Worm (Caenorhabditis elegans) whole organism, young adult: ENCODE results near the gene secs-1.

Experiments used
- B0336.3 ChIP-seq: fragments of 200-800 bp; sonication (Bioruptor generic); IDR thresholded peaks from 2 replicates; pipeline ENCODE4 v1.3.6; 2022; ENCODE audit warnings: missing genetic modification characterization, missing compliant biosample characterization
- C06A6.2 ChIP-seq: fragments of 200-800 bp; sonication (Bioruptor generic); conservative IDR thresholded peaks from 2 replicates; pipeline ENCODE4 v1.3.6; 2022; ENCODE audit warnings: missing genetic modification characterization, missing compliant biosample characterization
- C17E4.6 ChIP-seq: fragments of 200-800 bp; sonication (Bioruptor generic); IDR thresholded peaks from 2 replicates; pipeline ENCODE4 v1.3.6; 2022; ENCODE audit warnings: missing genetic modification reagents, missing genetic modification characterization, missing compliant biosample characterization
- F22D6.2 ChIP-seq: sonication (generic microtip); optimal IDR thresholded peaks from 2 replicates; lab custom pipeline; 2016; ENCODE audit warnings: mild to moderate bottlenecking, missing genetic modification characterization, missing compliant biosample characterization
- F23B12.7 ChIP-seq: sonication (generic microtip); optimal IDR thresholded peaks from 2 replicates; lab custom pipeline; 2017; ENCODE audit warnings: missing genetic modification characterization, mild to moderate bottlenecking, missing compliant biosample characterization, antibody characterized with exemption, moderate library complexity; ENCODE audit not compliant: insufficient read depth
- F33H1.4 ChIP-seq: fragments of 200-800 bp; sonication (Bioruptor generic); IDR thresholded peaks from 2 replicates; pipeline ENCODE4 v1.3.6; 2022; ENCODE audit warnings: missing genetic modification reagents, missing genetic modification characterization, missing compliant biosample characterization
- F49E8.2 ChIP-seq: sonication (generic microtip); optimal IDR thresholded peaks from 3 replicates; lab custom pipeline; 2017; ENCODE audit warnings: missing genetic modification characterization, mild to moderate bottlenecking, missing compliant biosample characterization, antibody characterized with exemption, moderate library complexity; ENCODE audit not compliant: insufficient read depth
- F52B5.7 ChIP-seq: sonication (generic microtip); optimal IDR thresholded peaks from 2 replicates; lab custom pipeline; 2016; ENCODE audit warnings: mild to moderate bottlenecking, missing genetic modification characterization, missing compliant biosample characterization
- F55B11.4 ChIP-seq: sonication (generic microtip); optimal IDR thresholded peaks from 2 replicates; lab custom pipeline; 2016; ENCODE audit warnings: missing compliant biosample characterization, missing genetic modification characterization, borderline replicate concordance; ENCODE audit not compliant: insufficient read depth
- T26A5.8 ChIP-seq: sonication (generic microtip); optimal IDR thresholded peaks from 2 replicates; lab custom pipeline; 2016; ENCODE audit warnings: missing genetic modification characterization, missing compliant biosample characterization
- Y53F4B.3 ChIP-seq: fragments of 200-800 bp; sonication (Bioruptor generic); IDR thresholded peaks from 2 replicates; pipeline ENCODE4 v1.3.6; 2022; ENCODE audit warnings: missing genetic modification reagents, missing genetic modification characterization, missing compliant biosample characterization
- Y67H2A.10 ChIP-seq: fragments of 200-800 bp; sonication (Bioruptor generic); conservative IDR thresholded peaks from 2 replicates; pipeline ENCODE4 v1.3.6; 2022; ENCODE audit warnings: missing genetic modification reagents, missing genetic modification characterization, missing compliant biosample characterization
- Y79H2A.3 ChIP-seq: fragments of 200-800 bp; sonication (Bioruptor generic); conservative IDR thresholded peaks from 2 replicates; pipeline ENCODE4 v1.3.6; 2022; ENCODE audit warnings: missing genetic modification reagents, missing genetic modification characterization, missing compliant biosample characterization
- Y95B8A.8 ChIP-seq: fragments of 200-800 bp; sonication (Bioruptor generic); IDR thresholded peaks from 2 replicates; pipeline ENCODE4 v1.3.6; 2022; ENCODE audit warnings: missing genetic modification reagents, missing genetic modification characterization, missing compliant biosample characterization
- akir-1 ChIP-seq: fragments of 200-800 bp; sonication (Bioruptor generic); optimal IDR thresholded peaks from 2 replicates; lab custom pipeline; 2018; ENCODE audit warnings: mild to moderate bottlenecking, missing genetic modification characterization, moderate library complexity, missing compliant biosample characterization
- ama-1 ChIP-seq, 3 experiments: fragments of 150-350 bp in 1 of 3; sonication (generic microtip) in 2 of 3; optimal IDR thresholded peaks; 2 replicates each; lab custom pipeline; 2014 to 2018; ENCODE audit warnings: missing biosample characterization in 2 of 3, missing genetic modification characterization in 2 of 3, missing genetic modification reagents in 2 of 3
- aptf-2 ChIP-seq: fragments of 200-800 bp; sonication (Bioruptor generic); conservative IDR thresholded peaks from 2 replicates; pipeline ENCODE4 v1.3.6; 2022; ENCODE audit warnings: missing genetic modification reagents, missing genetic modification characterization, missing compliant biosample characterization
- aptf-3 ChIP-seq: fragments of 200-800 bp; sonication (Bioruptor generic); IDR thresholded peaks from 2 replicates; pipeline ENCODE4 v1.3.6; 2022; ENCODE audit warnings: missing genetic modification characterization, missing compliant biosample characterization
- atf-7 ChIP-seq: sonication (generic microtip); optimal IDR thresholded peaks from 2 replicates; lab custom pipeline; 2017; ENCODE audit warnings: mild to moderate bottlenecking, missing genetic modification characterization, missing compliant biosample characterization
- athp-1 ChIP-seq: sonication (generic microtip); optimal IDR thresholded peaks from 2 replicates; lab custom pipeline; 2017; ENCODE audit warnings: mild to moderate bottlenecking, missing genetic modification characterization, missing compliant biosample characterization
- attf-3 ChIP-seq: fragments of 200-800 bp; sonication (Bioruptor generic); conservative IDR thresholded peaks from 2 replicates; pipeline ENCODE4 v1.3.6; 2022; ENCODE audit warnings: missing genetic modification reagents, missing genetic modification characterization, missing compliant biosample characterization
- cebp-1 ChIP-seq, 2 experiments: fragments of 200-800 bp in 1 of 2; sonication (Bioruptor generic) in 1 of 2; sonication (generic microtip) in 1 of 2; IDR thresholded peaks in 1 of 2; optimal IDR thresholded peaks in 1 of 2; 2 replicates each; pipeline versions ENCODE4 v1.3.6 to Lab custom; 2017 to 2022; ENCODE audit warnings: missing compliant biosample characterization in 2 of 2, missing genetic modification characterization in 2 of 2, mild to moderate bottlenecking in 1 of 2, missing genetic modification reagents in 1 of 2, moderate library complexity in 1 of 2
- cebp-2 ChIP-seq: fragments of 200-800 bp; sonication (Bioruptor generic); IDR thresholded peaks from 2 replicates; pipeline ENCODE4 v1.3.6; 2022; ENCODE audit warnings: missing genetic modification characterization, missing compliant biosample characterization
- ceh-91 ChIP-seq: fragments of 200-800 bp; sonication (Bioruptor generic); IDR thresholded peaks from 2 replicates; pipeline ENCODE4 v1.3.6; 2022; ENCODE audit warnings: missing genetic modification reagents, missing genetic modification characterization, missing compliant biosample characterization
- die-1 ChIP-seq: sonication (generic microtip); optimal IDR thresholded peaks from 2 replicates; lab custom pipeline; 2016; ENCODE audit warnings: missing genotype, mild to moderate bottlenecking, missing genetic modification characterization, missing compliant biosample characterization
- dpff-1 ChIP-seq: sonication (generic microtip); optimal IDR thresholded peaks from 2 replicates; lab custom pipeline; 2017; ENCODE audit warnings: mild to moderate bottlenecking, missing genetic modification characterization, missing compliant biosample characterization
- fkh-3 ChIP-seq: sonication (generic microtip); optimal IDR thresholded peaks from 2 replicates; lab custom pipeline; 2016; ENCODE audit warnings: mild to moderate bottlenecking, missing genetic modification characterization, missing compliant biosample characterization
- gei-17 ChIP-seq: fragments of 200-800 bp; sonication (Bioruptor generic); optimal IDR thresholded peaks from 2 replicates; lab custom pipeline; 2018; ENCODE audit warnings: mild to moderate bottlenecking, missing genetic modification characterization, missing compliant biosample characterization
- him-1 ChIP-seq: sonication (generic microtip); optimal IDR thresholded peaks from 2 replicates; lab custom pipeline; 2016; ENCODE audit warnings: missing genotype, missing genetic modification reagents, missing genetic modification characterization, missing compliant biosample characterization
- hlh-26 ChIP-seq: fragments of 200-800 bp; sonication (Bioruptor generic); conservative IDR thresholded peaks from 2 replicates; pipeline ENCODE4 v1.3.6; 2022; ENCODE audit warnings: missing genetic modification reagents, missing genetic modification characterization, missing compliant biosample characterization
- lin-54 ChIP-seq: fragments of 200-800 bp; sonication (Bioruptor generic); optimal IDR thresholded peaks from 2 replicates; lab custom pipeline; 2018; ENCODE audit warnings: mild to moderate bottlenecking, missing genetic modification characterization, missing compliant biosample characterization
- lir-1 ChIP-seq: fragments of 200-800 bp; sonication (Bioruptor generic); conservative IDR thresholded peaks from 2 replicates; pipeline ENCODE4 v1.3.6; 2022; ENCODE audit warnings: missing genetic modification reagents, missing genetic modification characterization, missing compliant biosample characterization
- lsl-1 ChIP-seq: fragments of 200-800 bp; sonication (Bioruptor generic); optimal IDR thresholded peaks from 2 replicates; lab custom pipeline; 2018; ENCODE audit warnings: mild to moderate bottlenecking, missing genetic modification characterization, moderate library complexity, missing compliant biosample characterization
- madf-8 ChIP-seq: fragments of 200-800 bp; sonication (Bioruptor generic); conservative IDR thresholded peaks from 2 replicates; pipeline ENCODE4 v1.3.6; 2022; ENCODE audit warnings: missing genetic modification reagents, missing genetic modification characterization, missing compliant biosample characterization
- nfya-2 ChIP-seq: fragments of 200-800 bp; sonication (Bioruptor generic); IDR thresholded peaks from 2 replicates; pipeline ENCODE4 v1.3.6; 2022; ENCODE audit warnings: missing genetic modification reagents, missing genetic modification characterization, missing compliant biosample characterization
- nfyb-1 ChIP-seq: fragments of 200-800 bp; sonication (Bioruptor generic); IDR thresholded peaks from 2 replicates; pipeline ENCODE4 v1.3.6; 2022; ENCODE audit warnings: missing genetic modification reagents, missing genetic modification characterization, missing compliant biosample characterization
- nhr-179 ChIP-seq: sonication (generic microtip); optimal IDR thresholded peaks from 2 replicates; lab custom pipeline; 2016; ENCODE audit warnings: mild to moderate bottlenecking, missing genetic modification characterization, missing compliant biosample characterization
- pha-4 ChIP-seq: fragments of 150-350 bp; sonication (generic microtip); optimal IDR thresholded peaks from 2 replicates; lab custom pipeline; 2014; ENCODE audit warnings: missing biosample characterization, missing genetic modification reagents, missing genetic modification characterization
- rcor-1 ChIP-seq: fragments of 200-800 bp; sonication (Bioruptor generic); IDR thresholded peaks from 2 replicates; pipeline ENCODE4 v1.3.6; 2022; ENCODE audit warnings: missing genetic modification reagents, missing genetic modification characterization, missing compliant biosample characterization
- repo-1 ChIP-seq: sonication (generic microtip); optimal IDR thresholded peaks from 2 replicates; lab custom pipeline; 2017; ENCODE audit warnings: mild to moderate bottlenecking, missing genetic modification characterization, missing compliant biosample characterization
- sdz-38 ChIP-seq: sonication (generic microtip); optimal IDR thresholded peaks from 2 replicates; lab custom pipeline; 2016; ENCODE audit warnings: missing genotype, missing genetic modification characterization, missing compliant biosample characterization
- sea-2 ChIP-seq: fragments of 200-800 bp; sonication (Bioruptor generic); IDR thresholded peaks from 2 replicates; pipeline ENCODE4 v1.3.6; 2022; ENCODE audit warnings: missing genetic modification characterization, missing compliant biosample characterization
- sptf-2 ChIP-seq: fragments of 200-800 bp; sonication (Bioruptor generic); optimal IDR thresholded peaks from 2 replicates; lab custom pipeline; 2018; ENCODE audit warnings: mild to moderate bottlenecking, missing genetic modification characterization, missing compliant biosample characterization
- tlf-1 ChIP-seq: fragments of 200-800 bp; sonication (Bioruptor generic); optimal IDR thresholded peaks from 2 replicates; lab custom pipeline; 2018; ENCODE audit warnings: mild to moderate bottlenecking, missing genetic modification characterization, missing compliant biosample characterization
- unc-62 ChIP-seq: fragments of 150-350 bp; optimal IDR thresholded peaks from 2 replicates; lab custom pipeline; 2014; ENCODE audit warnings: missing biosample characterization, missing genetic modification reagents, missing genetic modification characterization
- xnd-1 ChIP-seq: sonication (generic microtip); optimal IDR thresholded peaks from 2 replicates; lab custom pipeline; 2016; ENCODE audit warnings: missing genotype, missing genetic modification reagents, missing genetic modification characterization, missing compliant biosample characterization
- ztf-22 ChIP-seq: fragments of 200-800 bp; sonication (Bioruptor generic); optimal IDR thresholded peaks from 2 replicates; lab custom pipeline; 2018; ENCODE audit warnings: mild to moderate bottlenecking, missing genetic modification characterization, moderate library complexity, missing compliant biosample characterization

The secs-1 gene

ce11 chrV:10807862-10808327, 3.6 kb upstream of the secs-1 start, which contains the start of gene plrg-1 (continued):
- TF ChIP-seq C17E4.6 (GFP tag; lab: Robert Waterston, UW): peak; percentile 19; the same call in 1 of the 2 replicates
- peak; percentile 99 for TF ChIP-seq cebp-1 (GFP tag; IDR thresholded peaks at IDR 0.05; lab: Robert Waterston, UW)
- TF ChIP-seq cebp-1 (tag; optimal IDR thresholded peaks at IDR 0.05; lab: Kevin White, UChicago): peak; percentile 99
- TF ChIP-seq gei-17 (GFP tag; lab: Kevin White, UChicago): peak; percentile 51
- no peak for TF ChIP-seq T26A5.8 (tag; lab: Kevin White, UChicago)
- TF ChIP-seq F22D6.2: peak; percentile 39
- TF ChIP-seq attf-3 (GFP tag; lab: Robert Waterston, UW): peak; percentile 75
- TF ChIP-seq madf-8: peak; percentile 48; the same call in 1 of the 2 replicates
- peak; percentile 92 for TF ChIP-seq nfyb-1 (GFP tag; lab: Robert Waterston, UW)
- no peak for TF ChIP-seq nfya-2 (GFP tag; lab: Robert Waterston, UW)
- TF ChIP-seq F55B11.4 (tag; lab: Kevin White, UChicago): no peak
- 0 out of 2 replicates have a peak, but pooled peaks have one; percentile 48 for TF ChIP-seq Y53F4B.3 (GFP tag; lab: Robert Waterston, UW)
- TF ChIP-seq rcor-1 (GFP tag; lab: Robert Waterston, UW): peak; percentile 93
- no peak for TF ChIP-seq dpff-1
- TF ChIP-seq sptf-2 (GFP tag; lab: Kevin White, UChicago): no peak
- TF ChIP-seq F23B12.7 (tag; lab: Kevin White, UChicago): peak; percentile 84
- TF ChIP-seq ceh-91: peak; percentile 83
- peak; percentile 87 for TF ChIP-seq lin-54 (GFP tag; lab: Kevin White, UChicago)
- no peak for TF ChIP-seq aptf-3 (GFP tag; lab: Robert Waterston, UW)
- TF ChIP-seq F49E8.2 (tag; lab: Kevin White, UChicago): peak; percentile 68
- TF ChIP-seq lir-1 (GFP tag; lab: Robert Waterston, UW): peak; percentile 79
- peak; percentile 38 for TF ChIP-seq repo-1
- TF ChIP-seq C06A6.2 (GFP tag; lab: Robert Waterston, UW): peak; percentile 96
- TF ChIP-seq cebp-2 (GFP tag; lab: Robert Waterston, UW): 0 out of 2 replicates have a peak, but pooled peaks have one; percentile 74
- peak; percentile 79; the same call in 1 of the 2 replicates for TF ChIP-seq Y95B8A.8
- TF ChIP-seq tlf-1: peak; percentile 85
- TF ChIP-seq unc-62: no peak
- TF ChIP-seq aptf-2 (GFP tag; lab: Robert Waterston, UW): no peak; the same call in 1 of the 2 replicates
- TF ChIP-seq Y79H2A.3 (GFP tag; lab: Robert Waterston, UW): 0 out of 2 replicates have a peak, but pooled peaks have one; percentile 74
- TF ChIP-seq xnd-1 (tag; lab: Kevin White, UChicago): peak; percentile 28
- TF ChIP-seq hlh-26 (GFP tag; lab: Robert Waterston, UW): no peak
- no peak for TF ChIP-seq nhr-179
- TF ChIP-seq athp-1: peak; percentile 84
- peak; percentile 43 for TF ChIP-seq die-1
- TF ChIP-seq pha-4 (tag; lab: Kevin White, UChicago): no peak
- no peak for TF ChIP-seq akir-1 (GFP tag; lab: Kevin White, UChicago)
- TF ChIP-seq him-1 (tag; lab: Kevin White, UChicago): peak; percentile 47
- TF ChIP-seq ztf-22 (GFP tag; lab: Kevin White, UChicago): no peak
- TF ChIP-seq fkh-3 (tag; lab: Kevin White, UChicago): no peak
- no peak for TF ChIP-seq sea-2 (GFP tag; lab: Robert Waterston, UW)
- peak; percentile 55 for TF ChIP-seq F33H1.4 (GFP tag; lab: Robert Waterston, UW)
- TF ChIP-seq lsl-1 (GFP tag; lab: Kevin White, UChicago): peak; percentile 74
- no peak for TF ChIP-seq ama-1 (optimal IDR thresholded peaks at IDR 0.05; lab: Kevin White, UChicago)
- no peak for TF ChIP-seq ama-1 (GFP tag; optimal IDR thresholded peaks at IDR 0.05; lab: Kevin White, UChicago)
- peak; percentile 84 for TF ChIP-seq B0336.3 (GFP tag; lab: Robert Waterston, UW)
- TF ChIP-seq sdz-38 (tag; lab: Kevin White, UChicago): no peak
- peak; percentile 58 for TF ChIP-seq atf-7 (tag; lab: Kevin White, UChicago)
- peak; percentile 58 for TF ChIP-seq F52B5.7 (tag; lab: Kevin White, UChicago)
- peak; percentile 31; the same call in 1 of the 2 replicates for TF ChIP-seq Y67H2A.10 (GFP tag; lab: Robert Waterston, UW)
